Fruit fly (Drosophila melanogaster) whole organism: ENCODE measurements around the gene mdu.

Experiments used
- CG8478 ChIP-seq: fragments of >200 bp; optimal IDR thresholded peaks from 2 replicates; lab custom pipeline; 2018; ENCODE audit warnings: inconsistent platforms
- Dll ChIP-seq: fragments of >200 bp; optimal IDR thresholded peaks from 2 replicates; lab custom pipeline; 2017
- EcR ChIP-seq, 2 experiments: fragments of >200 bp; optimal IDR thresholded peaks; 2 replicates each; lab custom pipeline; 2017; ENCODE audit warnings: missing biosample characterization in 2 of 2, missing genetic modification characterization in 2 of 2, missing genetic modification reagents in 2 of 2
- pan ChIP-seq: fragments of >200 bp; optimal IDR thresholded peaks from 2 replicates; lab custom pipeline; 2017
- psq ChIP-seq: fragments of >200 bp; optimal IDR thresholded peaks from 2 replicates; lab custom pipeline; 2017
- usp ChIP-seq: fragments of >200 bp; optimal IDR thresholded peaks from 2 replicates; lab custom pipeline; 2017; ENCODE audit warnings: missing biosample characterization, missing genetic modification characterization, mixed read lengths

mdu gene

DNA sequence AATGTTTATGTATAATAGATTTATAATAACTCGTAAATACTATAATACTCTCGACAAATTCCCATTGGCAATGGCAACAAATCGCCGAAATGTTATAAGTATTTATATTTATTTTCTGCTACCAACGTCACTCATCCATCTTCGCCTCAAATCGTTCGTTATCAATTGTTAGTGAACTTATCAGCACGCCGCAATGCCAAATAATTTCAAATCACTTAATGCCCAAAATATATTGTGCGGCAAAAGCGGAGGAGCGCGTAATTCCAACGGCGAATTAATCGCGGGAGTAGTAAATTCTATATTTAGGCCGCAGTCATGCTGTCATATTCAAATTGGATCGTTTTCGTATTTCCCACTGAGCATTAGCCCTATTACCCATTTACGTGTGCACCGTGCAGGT lies 27.8 kb upstream of the mdu start:
- no peak for TF ChIP-seq psq (lab: Kevin White, UChicago)
- TF ChIP-seq CG8478 (lab: Kevin White, UChicago) = no peak
- TF ChIP-seq EcR (GFP tag; optimal IDR thresholded peaks at IDR 0.05; lab: Kevin White, UChicago) = no peak
- TF ChIP-seq usp (GFP tag; lab: Kevin White, UChicago) = no peak
- TF ChIP-seq Dll (lab: Kevin White, UChicago) = no peak
- TF ChIP-seq pan (lab: Kevin White, UChicago) = no peak

DNA sequence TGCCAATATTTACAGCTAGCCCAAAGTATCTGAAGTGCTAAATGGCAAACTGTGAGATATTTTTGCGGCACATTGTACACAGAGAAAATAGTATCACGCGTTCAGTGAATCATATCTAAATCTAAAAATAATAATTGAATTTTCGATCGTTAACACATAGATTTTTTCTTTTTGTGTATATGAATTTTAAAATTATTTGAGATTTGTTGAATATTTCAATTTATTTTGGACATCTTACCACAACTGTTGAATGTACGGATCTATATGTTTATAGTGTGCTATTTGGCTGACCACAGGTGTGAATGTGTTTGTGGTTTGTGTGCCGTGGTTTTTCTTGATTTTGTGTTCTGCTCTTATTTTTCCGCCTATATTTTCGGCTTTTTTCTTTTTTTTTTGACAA lies 27.2 kb upstream of the mdu start:
- no peak for TF ChIP-seq EcR (GFP tag; optimal IDR thresholded peaks at IDR 0.05; lab: Kevin White, UChicago)
- no peak for TF ChIP-seq Dll (lab: Kevin White, UChicago)
- no peak for TF ChIP-seq pan (lab: Kevin White, UChicago)
- no peak for TF ChIP-seq CG8478 (lab: Kevin White, UChicago)
- no peak for TF ChIP-seq usp (GFP tag; lab: Kevin White, UChicago)

DNA sequence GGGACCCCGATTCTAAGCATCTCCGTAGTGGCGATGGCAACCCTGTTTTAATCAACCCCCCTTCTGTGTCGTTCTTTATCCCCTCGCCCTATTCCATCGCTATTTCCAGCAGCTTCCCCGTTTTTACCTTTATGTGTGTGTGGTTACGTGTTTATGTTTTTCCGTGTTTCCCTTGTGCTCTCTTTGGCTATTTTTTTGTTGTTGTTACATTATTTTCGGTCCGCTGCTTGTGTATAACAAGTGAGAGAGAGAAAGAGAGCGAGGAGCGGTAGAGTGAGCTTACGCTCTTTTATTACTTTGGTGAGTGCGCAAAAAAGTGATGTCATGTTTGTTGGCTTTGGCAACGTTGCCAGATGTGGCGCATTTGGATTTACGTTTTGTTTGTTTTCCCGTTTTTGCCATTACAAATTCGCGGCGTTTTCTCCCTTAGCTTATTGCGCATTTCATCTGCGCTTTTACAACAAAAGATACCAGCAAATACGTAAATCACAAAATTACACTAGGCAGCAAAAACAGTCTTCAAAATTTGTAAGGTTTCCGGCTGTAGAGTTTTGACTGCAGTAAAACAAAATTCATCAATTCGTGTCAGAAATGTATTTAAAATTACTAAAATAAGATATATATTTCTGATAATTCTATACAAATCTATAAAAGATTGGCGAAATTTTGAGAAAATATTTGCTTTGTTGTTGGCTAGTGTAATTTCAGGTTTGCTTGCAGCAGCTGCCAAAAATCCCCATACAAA lies 26.6 kb upstream of the mdu start:
- TF ChIP-seq EcR (GFP tag; optimal IDR thresholded peaks at IDR 0.05; lab: Kevin White, UChicago) (no peak), usp (GFP tag; lab: Kevin White, UChicago) (no peak), CG8478 (lab: Kevin White, UChicago) (no peak), psq (lab: Kevin White, UChicago) (no peak), pan (lab: Kevin White, UChicago) (no peak), Dll (lab: Kevin White, UChicago) (no peak)

DNA sequence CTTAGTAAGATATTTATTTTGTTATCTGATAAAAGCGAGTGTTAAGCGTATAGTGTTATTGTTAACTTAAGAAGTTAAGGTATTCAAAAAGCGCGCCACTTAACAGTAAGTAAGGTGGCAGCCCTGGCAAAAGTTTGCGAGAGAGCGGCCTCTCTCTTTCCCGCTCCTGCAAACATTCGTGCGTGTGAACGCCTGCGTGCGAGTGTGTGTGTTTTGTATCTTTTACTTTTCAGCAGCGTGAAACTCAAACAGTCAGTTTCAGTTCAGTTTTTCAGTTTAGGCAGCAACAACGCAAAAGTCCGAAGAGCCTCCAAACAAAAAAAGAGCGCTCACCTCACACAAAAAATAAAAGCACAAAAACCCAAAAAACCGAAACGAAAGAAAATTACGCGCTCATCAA lies 25.6 kb upstream of the mdu start:
- TF ChIP-seq pan (lab: Kevin White, UChicago) (no peak), EcR (GFP tag; optimal IDR thresholded peaks at IDR 0.05; lab: Kevin White, UChicago) (no peak), usp (GFP tag; lab: Kevin White, UChicago) (no peak), Dll (lab: Kevin White, UChicago) (no peak), psq (lab: Kevin White, UChicago) (no peak), CG8478 (lab: Kevin White, UChicago) (no peak)

DNA sequence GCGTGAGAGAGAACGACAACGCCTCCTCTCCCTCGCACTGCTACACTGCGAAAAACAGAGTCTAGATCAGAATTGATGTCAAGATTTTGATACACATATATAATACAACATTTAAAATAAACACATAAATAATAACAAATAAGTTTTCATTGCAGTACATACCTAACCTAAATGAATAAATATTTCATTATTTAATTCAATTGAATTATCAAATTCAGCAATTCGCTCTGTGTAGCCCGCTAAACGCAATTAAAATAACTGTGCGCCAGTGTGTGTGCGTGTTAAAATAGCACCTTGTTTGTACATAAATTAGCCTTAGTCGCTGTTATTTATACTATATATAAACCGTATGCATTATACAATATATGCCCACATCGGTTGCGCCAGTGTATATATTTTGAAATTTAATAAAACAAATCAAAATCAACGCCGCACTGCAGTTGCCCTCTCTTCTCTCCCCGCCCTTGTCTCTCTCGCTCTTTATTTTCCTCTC lies 24.7 kb upstream of the mdu start:
- no peak for TF ChIP-seq CG8478 (lab: Kevin White, UChicago)
- no peak for TF ChIP-seq usp (GFP tag; lab: Kevin White, UChicago)
- no peak for TF ChIP-seq pan (lab: Kevin White, UChicago)
- no peak for TF ChIP-seq psq (lab: Kevin White, UChicago)
- TF ChIP-seq EcR (GFP tag; optimal IDR thresholded peaks at IDR 0.05; lab: Kevin White, UChicago) = no peak
- no peak for TF ChIP-seq Dll (lab: Kevin White, UChicago)

DNA sequence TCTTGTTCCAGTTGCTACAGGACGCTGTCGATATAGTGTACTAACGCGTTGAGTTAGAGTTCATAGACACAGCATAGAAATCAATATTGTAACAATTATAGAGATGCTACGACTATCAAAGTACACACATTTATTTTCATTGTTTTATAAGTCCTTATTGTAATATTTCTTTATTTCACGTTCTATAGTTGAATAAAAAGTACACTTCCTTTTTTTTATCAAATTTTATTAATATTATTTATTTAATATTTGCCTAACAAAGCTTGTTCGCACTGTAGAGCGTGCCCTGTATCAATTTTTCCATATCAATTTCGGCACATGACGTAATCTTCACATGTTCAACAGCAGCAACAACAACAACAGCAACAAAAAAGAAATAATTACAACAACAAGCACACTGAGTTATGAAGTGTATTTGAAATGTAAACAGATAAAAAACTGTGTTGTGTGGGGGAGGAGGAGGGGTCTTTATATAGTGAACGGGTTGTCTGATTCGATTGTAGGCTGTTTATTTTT lies 23.0 kb upstream of the mdu start:
- TF ChIP-seq pan (lab: Kevin White, UChicago) (no peak), CG8478 (lab: Kevin White, UChicago) (no peak), psq (lab: Kevin White, UChicago) (no peak), Dll (lab: Kevin White, UChicago) (no peak), usp (GFP tag; lab: Kevin White, UChicago) (no peak), EcR (GFP tag; optimal IDR thresholded peaks at IDR 0.05; lab: Kevin White, UChicago) (no peak)

DNA sequence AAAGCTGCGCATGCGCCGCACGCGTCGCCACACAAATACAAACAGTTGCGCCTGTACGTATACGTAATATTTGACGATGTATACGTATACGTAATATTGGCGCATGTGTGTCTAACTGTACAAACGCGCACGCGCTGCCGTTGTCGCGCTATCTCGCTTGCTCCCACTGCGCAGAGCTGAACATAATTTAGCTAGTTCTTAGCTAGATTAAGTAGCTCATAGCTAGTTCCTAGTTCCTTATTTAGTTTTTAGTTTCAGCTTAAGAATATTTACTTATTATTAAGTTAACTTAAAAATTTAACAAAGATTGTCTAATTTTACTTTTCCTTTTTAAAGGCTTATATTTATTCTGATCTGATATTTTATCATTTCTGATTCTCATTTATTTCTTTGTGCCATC lies 16.7 kb upstream of the mdu start:
- TF ChIP-seq psq (lab: Kevin White, UChicago) = no peak

DNA sequence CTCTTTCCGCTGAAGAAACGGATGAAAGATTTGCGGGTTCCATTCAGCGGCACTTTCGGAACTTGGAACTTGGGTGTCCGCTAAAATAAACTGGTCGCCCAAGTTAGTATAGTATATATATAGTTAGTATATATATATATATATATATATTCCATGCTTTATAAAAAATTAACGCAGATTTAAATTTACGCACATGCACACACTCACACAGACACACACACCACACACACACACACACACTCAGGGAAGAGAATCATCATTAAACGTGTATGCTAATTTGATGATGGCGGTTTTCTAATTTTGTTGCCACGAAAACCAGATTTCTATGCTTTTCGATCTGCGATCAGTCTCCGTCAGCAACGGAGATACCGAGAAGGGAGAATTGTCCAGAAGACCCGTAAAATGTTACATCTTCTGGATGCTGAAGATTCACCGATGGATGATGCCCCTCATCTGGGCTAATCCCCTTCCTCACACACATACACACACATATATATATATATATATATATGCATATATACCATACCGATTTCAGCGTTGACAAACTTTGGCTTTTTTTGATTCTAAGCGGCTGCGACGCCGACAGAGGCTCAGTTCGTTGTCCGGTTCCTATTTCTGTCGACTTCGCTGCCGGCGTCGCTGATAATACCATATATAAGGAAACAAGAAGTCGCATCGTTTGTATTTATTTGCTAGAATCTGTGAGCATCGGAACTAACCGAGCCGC lies 10.5 kb upstream of the mdu start, which contains the start of gene Cpr11A:
Gene Cpr11A (plus strand): TSS at position 677 of the 727 bp plus-strand sequence.
- TF ChIP-seq usp (GFP tag; lab: Kevin White, UChicago) (no peak), pan (lab: Kevin White, UChicago) (no peak), CG8478 (lab: Kevin White, UChicago) (no peak), EcR (GFP tag; optimal IDR thresholded peaks at IDR 0.05; lab: Kevin White, UChicago) (no peak), psq (lab: Kevin White, UChicago) (no peak)

DNA sequence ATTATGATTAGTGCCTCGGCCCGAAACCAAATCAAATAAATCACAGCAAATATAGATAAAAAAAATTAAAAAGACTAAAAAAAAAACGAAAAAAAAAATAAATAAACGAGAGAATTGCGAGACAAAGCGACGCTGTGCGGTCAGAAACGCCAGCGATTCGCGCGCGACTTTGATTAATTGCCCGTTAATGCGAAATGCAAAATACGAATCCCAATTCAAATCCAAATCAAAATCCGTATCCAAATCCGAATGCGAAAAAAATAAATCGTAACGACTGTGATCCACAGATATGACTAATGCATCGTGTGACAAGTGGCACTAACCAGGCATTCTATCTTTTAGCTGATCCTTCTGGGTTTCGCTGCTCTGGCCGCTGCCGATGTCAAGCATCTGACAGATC lies 9.5 kb upstream of the mdu start:
- no peak for TF ChIP-seq EcR (GFP tag; optimal IDR thresholded peaks at IDR 0.05; lab: Kevin White, UChicago)
- no peak for TF ChIP-seq usp (GFP tag; lab: Kevin White, UChicago)
- no peak for TF ChIP-seq pan (lab: Kevin White, UChicago)

DNA sequence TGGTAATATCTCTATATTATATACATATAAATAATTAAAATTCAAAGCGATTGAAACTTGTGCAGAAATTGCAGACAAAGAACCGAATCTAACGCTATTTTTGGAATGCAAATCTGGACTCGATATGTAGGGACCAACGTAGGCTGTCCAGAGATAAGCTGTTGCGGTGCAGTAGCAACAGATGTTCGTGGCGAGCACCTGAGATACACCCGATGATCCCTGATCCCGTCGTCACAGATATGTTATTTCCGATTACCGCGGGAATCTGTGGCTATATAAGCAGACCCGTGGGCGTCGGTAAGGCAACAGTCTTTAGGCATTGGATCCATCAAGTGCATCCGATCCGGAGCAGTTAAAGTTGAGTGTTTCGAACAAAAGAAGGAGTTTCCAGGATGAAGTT lies 7.0 kb upstream of the mdu start, which contains the start of gene Lsp1alpha:
Gene Lsp1alpha (plus strand): TSS at position 301 of the 400 bp plus-strand sequence.
- no peak for TF ChIP-seq Dll (lab: Kevin White, UChicago)
- no peak for TF ChIP-seq CG8478 (lab: Kevin White, UChicago)
- TF ChIP-seq pan (lab: Kevin White, UChicago) = no peak
- no peak for TF ChIP-seq EcR (GFP tag; optimal IDR thresholded peaks at IDR 0.05; lab: Kevin White, UChicago)
- TF ChIP-seq usp (GFP tag; lab: Kevin White, UChicago) = no peak
- no peak for TF ChIP-seq psq (lab: Kevin White, UChicago)

DNA sequence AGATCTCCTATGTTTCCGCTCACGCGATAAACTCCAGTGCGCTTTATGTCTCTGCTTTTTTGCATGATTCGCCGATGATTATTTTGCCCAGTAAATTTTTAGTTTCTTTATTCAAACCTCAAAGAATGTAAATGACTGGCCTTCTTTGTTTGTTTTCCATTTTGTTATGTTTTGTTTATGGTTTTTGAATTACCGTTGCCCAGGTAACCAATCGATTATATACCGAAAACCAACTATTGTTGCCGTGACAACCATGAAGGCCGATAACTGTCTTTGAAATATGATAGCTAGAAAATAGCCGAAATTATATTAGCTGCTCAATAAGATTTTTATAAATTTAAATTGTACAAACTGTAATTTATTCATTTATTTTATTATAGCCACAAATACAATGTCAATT lies 491 bp upstream of the mdu start, which contains the start of gene Mks1:
Gene Mks1 (minus strand): TSS at position 101 of the 400 bp plus-strand sequence.
- no peak for TF ChIP-seq EcR (GFP tag; optimal IDR thresholded peaks at IDR 0.05; lab: Kevin White, UChicago)
- no peak for TF ChIP-seq pan (lab: Kevin White, UChicago)
- TF ChIP-seq Dll (lab: Kevin White, UChicago) = no peak
- TF ChIP-seq usp (GFP tag; lab: Kevin White, UChicago) = no peak
- no peak for TF ChIP-seq psq (lab: Kevin White, UChicago)
- TF ChIP-seq CG8478 (lab: Kevin White, UChicago) = no peak
